Worm (Caenorhabditis elegans): Measurements from ENCODE around the gene dod-21.

dod-21 gene

DNA sequence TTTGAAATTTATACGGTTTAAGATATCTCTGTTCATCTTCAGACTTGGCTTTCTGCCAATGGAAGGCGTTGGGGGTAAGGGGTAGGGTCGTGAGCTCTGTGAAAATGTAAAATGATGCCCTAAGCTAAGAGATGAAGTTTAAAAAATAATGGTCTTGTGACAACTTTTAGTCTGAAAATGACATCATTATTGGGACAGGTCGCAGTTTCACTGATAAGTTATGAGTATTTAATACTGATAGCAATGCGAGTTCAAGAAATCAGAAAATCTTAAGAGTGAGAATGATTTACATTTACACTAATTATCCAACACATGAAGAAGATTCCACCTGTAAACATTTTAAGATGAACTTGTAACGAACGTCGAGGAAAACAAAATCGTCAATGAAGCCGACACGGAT is 28.1 kb downstream of the dod-21 start (continued):
- no peak for TF ChIP-seq nhr-41 (GFP tag; IDR thresholded peaks at IDR 0.05)
- TF ChIP-seq ZK337.2 (GFP tag; IDR thresholded peaks at IDR 0.05): no peak
- TF ChIP-seq nhr-25 (tag; optimal IDR thresholded peaks at IDR 0.05; ENCODE audit: borderline replicate concordance, insufficient read depth): no peak
- TF ChIP-seq dve-1 (tag; optimal IDR thresholded peaks at IDR 0.05; ENCODE audit: insufficient read depth): peak; percentile 21
- peak; percentile 62 for TF ChIP-seq dmd-6 (GFP tag; IDR thresholded peaks at IDR 0.05)
- no peak for TF ChIP-seq fos-1 (tag; optimal IDR thresholded peaks at IDR 0.05)
- no peak for TF ChIP-seq cey-2 (tag; optimal IDR thresholded peaks at IDR 0.05; ENCODE audit: borderline replicate concordance, insufficient read depth)
- no peak for TF ChIP-seq nhr-111 (GFP tag; optimal IDR thresholded peaks at IDR 0.05)
- no peak for TF ChIP-seq rbr-2 (tag; optimal IDR thresholded peaks at IDR 0.05)
- TF ChIP-seq unc-62 (GFP tag; optimal IDR thresholded peaks at IDR 0.05 in 1 of 2): peak in 1 of 2 experiments; percentile 20
- TF ChIP-seq unc-62 (tag; optimal IDR thresholded peaks at IDR 0.05): no peak
- TF ChIP-seq daf-8 (GFP tag; IDR thresholded peaks at IDR 0.05): no peak
- peak; percentile 20 for TF ChIP-seq nhr-28 (tag; optimal IDR thresholded peaks at IDR 0.05)
- TF ChIP-seq nhr-10 (tag; optimal IDR thresholded peaks at IDR 0.05): no peak
- peak; percentile 1 for TF ChIP-seq hlh-11 (tag; optimal IDR thresholded peaks at IDR 0.05)
- no peak for TF ChIP-seq jun-1 (tag; optimal IDR thresholded peaks at IDR 0.05)
- TF ChIP-seq ama-1 (optimal IDR thresholded peaks at IDR 0.05): no peak
- TF ChIP-seq zfp-3 (GFP tag; conservative IDR thresholded peaks at IDR 0.05): no peak
- no peak for TF ChIP-seq aha-1 (tag)
- TF ChIP-seq snpc-4 (tag; optimal IDR thresholded peaks at IDR 0.05): no peak
- TF ChIP-seq F10B5.3 (tag; optimal IDR thresholded peaks at IDR 0.05): no peak
- TF ChIP-seq ctbp-1 (GFP tag; IDR thresholded peaks at IDR 0.05): no peak

DNA sequence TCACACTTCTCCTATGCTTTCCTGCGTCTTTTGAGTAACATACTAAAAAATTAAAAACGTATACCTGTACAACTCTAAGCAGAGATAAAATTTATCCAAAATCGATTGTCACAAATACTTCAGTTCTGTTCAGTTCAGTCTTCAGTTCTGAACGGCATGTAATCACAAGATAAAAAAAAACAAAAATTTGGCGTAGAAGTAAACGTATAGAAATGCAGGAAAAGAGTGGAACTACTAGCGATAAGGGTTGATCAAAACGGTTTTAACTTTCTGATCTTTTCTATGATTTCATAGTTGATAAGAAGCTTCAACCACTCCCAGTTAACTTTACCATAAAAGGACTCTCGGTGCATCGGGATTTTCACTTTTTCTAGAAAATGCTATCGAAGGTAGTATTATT is 28.5 kb downstream of the dod-21 start, which contains the start of gene dod-22:
dod-22 (plus strand) TSS at position 301 of the 400 bp plus-strand sequence.
- TF ChIP-seq pqm-1 (tag; optimal IDR thresholded peaks at IDR 0.05): peak; percentile 29
- no peak for TF ChIP-seq ceh-28 (tag; optimal IDR thresholded peaks at IDR 0.05)
- no peak for TF ChIP-seq daf-12 (tag; optimal IDR thresholded peaks at IDR 0.05)

DNA sequence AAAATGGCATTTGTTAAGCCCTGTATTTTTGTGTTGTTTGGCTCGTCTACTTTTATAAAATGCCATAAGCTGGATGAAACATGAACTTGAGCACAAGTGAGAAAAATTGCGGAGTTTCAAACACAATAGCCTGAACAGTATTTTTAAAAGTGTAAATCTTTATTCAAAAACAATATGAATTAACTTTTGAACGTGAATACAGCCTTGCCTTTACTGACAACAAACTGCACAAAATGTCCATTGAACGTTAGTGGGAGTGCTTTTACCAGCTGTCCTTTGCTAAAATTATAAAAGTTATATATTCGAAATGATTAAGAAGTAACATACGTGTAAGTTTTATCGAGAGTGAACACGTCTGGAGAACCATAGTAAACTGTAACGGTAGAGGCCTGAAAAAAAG is 30.8 kb downstream of the dod-21 start:
- peak in 1 of 2 experiments; percentile 95 for TF ChIP-seq unc-62 (GFP tag; optimal IDR thresholded peaks at IDR 0.05 in 1 of 2)
- no peak for TF ChIP-seq unc-62 (tag; optimal IDR thresholded peaks at IDR 0.05)
- TF ChIP-seq ceh-32 (tag; optimal IDR thresholded peaks at IDR 0.05; ENCODE audit: poor library complexity): no peak
- TF ChIP-seq dmd-8 (GFP tag; IDR thresholded peaks at IDR 0.05): no peak
- TF ChIP-seq ctbp-1 (GFP tag; IDR thresholded peaks at IDR 0.05): no peak
- TF ChIP-seq zfp-3 (GFP tag; conservative IDR thresholded peaks at IDR 0.05): no peak

DNA sequence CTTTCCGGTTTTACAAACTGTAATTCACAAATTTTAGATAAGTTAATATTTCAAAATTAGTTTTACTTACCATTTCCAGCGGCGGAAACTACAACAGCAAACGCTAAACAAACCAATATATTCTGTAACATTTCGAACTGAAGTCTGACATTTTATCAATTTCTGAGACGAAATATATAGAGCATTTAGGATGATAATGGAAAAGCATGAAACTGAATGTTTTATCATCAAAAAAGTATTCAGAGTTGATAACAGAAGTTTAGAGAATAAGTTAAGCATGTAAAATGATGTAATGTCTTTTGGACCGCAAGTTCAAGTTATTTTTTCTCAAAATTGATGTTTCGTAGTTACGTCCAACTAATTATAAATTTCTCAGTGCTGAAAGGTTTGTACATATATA is 32.6 kb downstream of the dod-21 start, which contains the start of gene F55G11.2:
F55G11.2 (minus strand) TSS at position 149 of the 400 bp plus-strand sequence.
- peak; percentile 74; the same call in 1 of the 2 replicates for TF ChIP-seq dmd-6 (GFP tag; IDR thresholded peaks at IDR 0.05)
- TF ChIP-seq nhr-10 (tag; optimal IDR thresholded peaks at IDR 0.05): no peak
- peak; percentile 56 for TF ChIP-seq pqm-1 (tag; optimal IDR thresholded peaks at IDR 0.05)

DNA sequence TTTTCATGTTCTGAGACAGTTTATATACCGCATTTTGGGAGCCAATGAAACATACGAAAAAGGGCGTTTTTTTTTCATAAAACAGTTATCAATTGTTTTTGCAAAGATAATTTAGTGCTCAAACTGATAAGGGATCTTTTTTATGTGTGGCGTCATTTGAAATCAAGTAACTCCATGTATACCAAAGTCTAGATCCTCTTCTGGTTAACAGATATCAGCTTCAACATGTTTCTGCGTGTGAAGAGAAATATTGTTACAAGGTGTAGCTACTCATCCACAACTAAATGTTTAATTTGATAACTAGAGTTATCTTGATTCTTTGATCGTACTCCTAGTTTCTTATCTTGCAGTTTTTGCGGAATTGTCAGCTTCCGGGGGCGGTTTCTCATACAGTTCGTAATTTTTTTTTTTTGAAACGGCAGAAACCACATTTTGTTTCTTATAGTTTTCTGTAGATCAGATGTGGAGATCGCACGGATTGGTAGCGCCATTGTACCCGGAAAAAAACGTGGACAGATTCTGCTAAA is 35.5 kb downstream of the dod-21 start:
- TF ChIP-seq mxl-3 (GFP tag; optimal IDR thresholded peaks at IDR 0.05) (no peak), pqm-1 (tag; optimal IDR thresholded peaks at IDR 0.05) (peak; percentile 25), skn-1 (tag; optimal IDR thresholded peaks at IDR 0.05) (no peak), cey-2 (tag; optimal IDR thresholded peaks at IDR 0.05; ENCODE audit: borderline replicate concordance, insufficient read depth) (no peak), madf-5 (GFP tag; IDR thresholded peaks at IDR 0.05) (no peak), mxl-2 (GFP tag; conservative IDR thresholded peaks at IDR 0.05) (no peak), nhr-28 (tag; optimal IDR thresholded peaks at IDR 0.05) (no peak), hlh-11 (tag; optimal IDR thresholded peaks at IDR 0.05) (peak; percentile 22), daf-8 (GFP tag; IDR thresholded peaks at IDR 0.05) (no peak), daf-12 (tag; optimal IDR thresholded peaks at IDR 0.05) (no peak), sdz-12 (GFP tag; optimal IDR thresholded peaks at IDR 0.05) (no peak), mep-1 (tag; optimal IDR thresholded peaks at IDR 0.05) (no peak), nhr-76 (tag; optimal IDR thresholded peaks at IDR 0.05) (no peak), nhr-237 (tag; optimal IDR thresholded peaks at IDR 0.05) (no peak), duxl-1 (tag; optimal IDR thresholded peaks at IDR 0.05; ENCODE audit: poor library complexity) (no peak), ceh-28 (tag; optimal IDR thresholded peaks at IDR 0.05) (no peak), lin-29 (GFP tag; IDR thresholded peaks at IDR 0.05) (no peak), T26A8.4 (GFP tag; IDR thresholded peaks at IDR 0.05) (no peak), ceh-82 (tag; optimal IDR thresholded peaks at IDR 0.05) (no peak), ztf-11 (tag; optimal IDR thresholded peaks at IDR 0.05) (no peak), mes-2 (tag; optimal IDR thresholded peaks at IDR 0.05; ENCODE audit: poor library complexity, severe bottlenecking) (no peak), R02D3.7 (tag; optimal IDR thresholded peaks at IDR 0.05) (no peak), nhr-41 (GFP tag; IDR thresholded peaks at IDR 0.05) (no peak), dmd-6 (GFP tag; IDR thresholded peaks at IDR 0.05) (peak; percentile 60)

Data from whole organism, L4 larva.